Worm (Caenorhabditis elegans): ENCODE measurements around the gene srh-129.

ce11 chrV:5097035-5097434 is 46.6 kb downstream of the srh-129 start, which contains the start of gene C04F5.2:
- TF ChIP-seq snpc-4 (GFP tag; optimal IDR thresholded peaks at IDR 0.05) (no peak), snpc-4 (tag; optimal IDR thresholded peaks at IDR 0.05) (no peak), egl-18 (GFP tag; IDR thresholded peaks at IDR 0.05) (no peak), rec-8 (tag; optimal IDR thresholded peaks at IDR 0.05) (no peak), T07F8.4 (tag; optimal IDR thresholded peaks at IDR 0.05) (no peak), lin-54 (GFP tag; optimal IDR thresholded peaks at IDR 0.05) (no peak), mcd-1 (GFP tag; IDR thresholded peaks at IDR 0.05) (no peak), madf-10 (tag; optimal IDR thresholded peaks at IDR 0.05) (no peak), F37B4.10 (GFP tag; IDR thresholded peaks at IDR 0.05) (no peak), unc-62 (GFP tag; optimal IDR thresholded peaks at IDR 0.05) (no peak), tlf-1 (GFP tag; optimal IDR thresholded peaks at IDR 0.05) (no peak)
